Fruit fly (Drosophila melanogaster) whole organism: ENCODE data around the gene CG8861.
A peak's percentile ranks its signal among the peaks of the same experiment; 100 is the strongest.

ENCODE experiments used
- CG8478 ChIP-seq: fragments of >200 bp; optimal IDR thresholded peaks from 2 replicates; lab custom pipeline; 2018; ENCODE audit warnings: inconsistent platforms
- Dll ChIP-seq: fragments of >200 bp; optimal IDR thresholded peaks from 2 replicates; lab custom pipeline; 2017
- EcR ChIP-seq, 2 experiments: fragments of >200 bp; optimal IDR thresholded peaks; 2 replicates each; lab custom pipeline; 2017; ENCODE audit warnings: missing biosample characterization in 2 of 2, missing genetic modification characterization in 2 of 2, missing genetic modification reagents in 2 of 2
- pan ChIP-seq: fragments of >200 bp; optimal IDR thresholded peaks from 2 replicates; lab custom pipeline; 2017
- psq ChIP-seq: fragments of >200 bp; optimal IDR thresholded peaks from 2 replicates; lab custom pipeline; 2017
- usp ChIP-seq: fragments of >200 bp; optimal IDR thresholded peaks from 2 replicates; lab custom pipeline; 2017; ENCODE audit warnings: missing biosample characterization, missing genetic modification characterization, mixed read lengths

CG8861 gene

dm6 chr3R:9350561-9351379, 22.5 kb upstream of the CG8861 start:
- peak; percentile 28 for TF ChIP-seq pan (lab: Kevin White, UChicago)
- no peak for TF ChIP-seq EcR (GFP tag; optimal IDR thresholded peaks at IDR 0.05; lab: Kevin White, UChicago)

- TF ChIP-seq Dll (lab: Kevin White, UChicago) (no peak), CG8478 (lab: Kevin White, UChicago) (no peak), EcR (GFP tag; optimal IDR thresholded peaks at IDR 0.05; lab: Kevin White, UChicago) (no peak), usp (GFP tag; lab: Kevin White, UChicago) (no peak), psq (lab: Kevin White, UChicago) (no peak), pan (lab: Kevin White, UChicago) (no peak)
These were observed 21.0 kb upstream of the CG8861 start for dm6 chr3R:9349267-9349820.

DNA sequence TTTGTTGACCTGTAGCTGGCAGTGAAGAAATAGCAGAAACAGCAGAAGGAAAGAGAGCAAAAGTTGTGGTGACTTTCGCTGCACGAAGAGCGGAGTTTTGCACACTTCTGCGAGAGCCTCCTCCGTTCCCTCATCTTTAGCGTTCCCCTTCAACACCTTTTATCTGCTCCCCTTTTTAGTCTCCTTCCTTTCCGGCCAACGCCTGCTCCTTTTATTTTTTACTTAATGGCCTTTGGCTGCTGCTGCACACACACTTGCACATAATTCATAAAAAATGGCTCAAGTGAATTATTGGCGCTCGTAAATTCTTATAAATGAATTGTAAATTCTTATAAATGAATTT, 20.0 kb upstream of the CG8861 start:
- no peak for TF ChIP-seq Dll (lab: Kevin White, UChicago)
- TF ChIP-seq usp (GFP tag; lab: Kevin White, UChicago), result no peak
- no peak for TF ChIP-seq EcR (GFP tag; optimal IDR thresholded peaks at IDR 0.05; lab: Kevin White, UChicago)

- TF ChIP-seq EcR (GFP tag; optimal IDR thresholded peaks at IDR 0.05; lab: Kevin White, UChicago), result no peak
These were observed 19.5 kb upstream of the CG8861 start for dm6 chr3R:9347702-9348378.

- no peak for TF ChIP-seq EcR (GFP tag; optimal IDR thresholded peaks at IDR 0.05; lab: Kevin White, UChicago)
- TF ChIP-seq usp (GFP tag; lab: Kevin White, UChicago), result no peak
- TF ChIP-seq pan (lab: Kevin White, UChicago), result no peak
- no peak for TF ChIP-seq psq (lab: Kevin White, UChicago)
These were observed 18.2 kb upstream of the CG8861 start for dm6 chr3R:9346539-9346938.

DNA sequence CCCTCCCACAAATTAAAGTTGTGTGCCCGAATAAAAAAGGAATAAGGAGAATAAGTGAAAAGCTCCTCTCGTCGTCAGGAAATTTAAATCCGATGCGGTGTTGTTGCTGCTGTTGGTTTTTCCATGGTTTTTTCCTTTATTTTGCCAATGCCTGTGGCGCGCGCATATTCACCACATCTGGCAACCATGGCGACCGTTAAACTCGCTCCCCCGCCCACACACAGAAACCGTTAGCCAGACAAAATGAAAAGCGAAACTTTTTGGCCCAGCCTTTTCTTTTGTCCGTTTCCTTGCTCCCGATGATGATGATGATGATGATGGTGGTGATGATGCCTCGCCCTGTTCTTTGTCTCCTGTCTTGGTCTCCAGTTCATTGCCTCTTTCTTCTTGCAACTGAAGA, 17.6 kb upstream of the CG8861 start:
- no peak for TF ChIP-seq usp (GFP tag; lab: Kevin White, UChicago)
- TF ChIP-seq EcR (GFP tag; optimal IDR thresholded peaks at IDR 0.05; lab: Kevin White, UChicago), result peak in 1 of 2 experiments; percentile 4

dm6 chr3R:9344791-9345208, 16.5 kb upstream of the CG8861 start:
- no peak for TF ChIP-seq psq (lab: Kevin White, UChicago)
- no peak for TF ChIP-seq EcR (GFP tag; optimal IDR thresholded peaks at IDR 0.05; lab: Kevin White, UChicago)
- no peak for TF ChIP-seq pan (lab: Kevin White, UChicago)
- no peak for TF ChIP-seq Dll (lab: Kevin White, UChicago)
- no peak for TF ChIP-seq usp (GFP tag; lab: Kevin White, UChicago)
- no peak for TF ChIP-seq CG8478 (lab: Kevin White, UChicago)

dm6 chr3R:9344186-9344790, 16.0 kb upstream of the CG8861 start:
- TF ChIP-seq psq (lab: Kevin White, UChicago) (no peak), pan (lab: Kevin White, UChicago) (peak; percentile 20), Dll (lab: Kevin White, UChicago) (no peak)

DNA sequence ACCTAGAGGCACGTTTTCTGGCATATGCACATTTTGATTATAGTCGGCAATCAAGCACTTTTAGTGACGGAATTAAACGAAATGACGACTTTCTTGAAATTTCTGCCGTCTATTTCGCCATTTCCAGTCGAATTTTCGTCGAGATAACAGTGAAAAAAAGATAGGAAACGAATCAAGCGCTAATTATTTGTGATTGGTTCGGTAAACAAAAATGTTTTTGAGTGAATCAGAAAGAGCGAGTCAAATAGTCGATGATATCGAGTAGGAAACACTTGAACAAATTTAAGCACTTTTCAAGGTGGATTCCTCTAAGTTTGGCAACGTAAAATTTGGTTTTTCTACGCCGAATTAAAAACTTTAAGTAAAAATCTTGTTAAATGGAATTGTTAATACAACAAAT, 15.3 kb upstream of the CG8861 start:
- no peak for TF ChIP-seq usp (GFP tag; lab: Kevin White, UChicago)
- TF ChIP-seq pan (lab: Kevin White, UChicago), result no peak
- TF ChIP-seq psq (lab: Kevin White, UChicago), result no peak
- TF ChIP-seq CG8478 (lab: Kevin White, UChicago), result no peak
- TF ChIP-seq Dll (lab: Kevin White, UChicago), result no peak

- TF ChIP-seq Dll (lab: Kevin White, UChicago) (no peak), usp (GFP tag; lab: Kevin White, UChicago) (no peak), EcR (GFP tag; optimal IDR thresholded peaks at IDR 0.05; lab: Kevin White, UChicago) (no peak), pan (lab: Kevin White, UChicago) (no peak), CG8478 (lab: Kevin White, UChicago) (no peak), psq (lab: Kevin White, UChicago) (no peak)
These were observed 14.8 kb upstream of the CG8861 start for dm6 chr3R:9343022-9343587.

DNA sequence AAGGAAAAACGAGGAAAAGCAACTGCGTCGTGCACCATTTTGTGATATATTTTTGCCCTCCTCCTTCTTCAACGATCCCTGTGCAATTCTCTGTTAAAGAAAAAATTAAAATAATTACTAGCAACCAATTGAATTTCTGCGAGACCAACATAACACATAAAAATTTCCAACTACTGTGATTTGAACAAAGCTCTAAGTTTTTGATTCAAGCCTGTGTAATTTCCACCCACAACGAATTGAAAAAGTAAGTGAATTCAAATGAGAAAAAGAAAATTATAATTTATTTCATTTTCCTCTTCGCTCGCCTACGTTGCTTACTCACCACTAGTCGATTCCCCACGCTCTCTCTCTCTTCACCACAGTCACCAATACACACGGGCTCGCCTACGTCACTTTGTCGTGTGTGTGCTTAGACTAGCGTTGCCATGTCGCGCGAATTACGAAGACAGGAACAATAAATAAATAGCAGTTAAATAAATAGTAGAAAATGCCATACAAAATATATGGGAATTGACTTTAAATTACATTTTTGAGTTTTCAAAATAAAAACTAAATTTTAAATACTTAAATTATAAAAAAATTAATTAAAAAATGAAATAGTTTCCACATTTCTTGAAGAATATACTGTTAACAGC, 14.1 kb upstream of the CG8861 start:
- TF ChIP-seq CG8478 (lab: Kevin White, UChicago), result no peak
- no peak for TF ChIP-seq EcR (GFP tag; optimal IDR thresholded peaks at IDR 0.05; lab: Kevin White, UChicago)
- no peak for TF ChIP-seq pan (lab: Kevin White, UChicago)
- TF ChIP-seq Dll (lab: Kevin White, UChicago), result no peak
